Fruit fly (Drosophila melanogaster): ENCODE results near the gene mkg-p.

The mkg-p gene

DNA sequence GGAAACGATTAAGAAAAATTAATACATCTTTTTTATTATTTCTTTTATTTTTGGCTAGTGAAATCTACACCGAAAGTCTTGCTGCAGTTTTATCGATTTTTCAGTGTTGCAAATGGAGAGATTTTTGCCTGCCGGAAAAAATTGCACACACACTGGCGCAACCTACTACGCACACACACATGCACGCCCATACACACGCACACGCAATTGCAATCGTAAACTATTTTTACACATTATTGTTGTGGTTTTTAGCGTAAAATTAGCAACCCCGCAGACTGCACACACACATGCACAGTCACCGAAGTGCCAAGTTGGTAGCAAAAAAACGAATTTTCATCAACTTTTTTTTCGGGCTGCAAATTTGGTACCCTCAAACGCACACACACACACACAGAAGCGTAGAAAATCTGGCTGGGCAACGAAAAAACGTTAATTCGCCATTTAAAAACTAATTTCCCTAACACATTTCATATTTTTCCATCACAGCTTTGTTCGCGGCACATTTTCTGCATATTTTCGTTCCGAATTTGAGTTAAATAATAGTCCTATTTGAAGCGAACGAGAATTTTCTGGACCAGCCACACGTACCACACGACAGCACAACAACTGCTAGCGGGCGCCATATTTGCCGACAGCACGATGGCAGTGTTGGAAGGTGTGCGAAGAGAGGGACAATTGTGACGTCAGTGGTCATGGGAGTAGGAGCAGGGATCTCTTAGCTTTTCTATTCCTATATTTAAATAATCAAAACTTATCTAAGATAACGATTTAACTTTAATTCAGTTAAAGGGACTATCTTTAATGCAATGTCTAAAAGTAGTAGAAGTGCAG is 36.9 kb upstream of the mkg-p start, which contains the start of gene Unr (continued):
- TF ChIP-seq HLH4C (GFP tag; IDR thresholded peaks at IDR 0.05; ENCODE audit: partially characterized antibody) (no peak), odd (GFP tag; optimal IDR thresholded peaks at IDR 0.05) (peak; percentile 66), CG13296 (GFP tag; optimal IDR thresholded peaks at IDR 0.05) (peak; percentile 86), CG33557 (GFP tag; optimal IDR thresholded peaks at IDR 0.05) (peak; percentile 65), CG11504 (tag; optimal IDR thresholded peaks at IDR 0.05) (peak; percentile 63), pb (GFP tag; optimal IDR thresholded peaks at IDR 0.05) (peak; percentile 53), phol (tag; optimal IDR thresholded peaks at IDR 0.05) (peak; percentile 99), ERR (GFP tag; optimal IDR thresholded peaks at IDR 0.05) (peak; percentile 70), CG17568 (GFP tag; optimal IDR thresholded peaks at IDR 0.05) (peak; percentile 47), PHDP (tag; optimal IDR thresholded peaks at IDR 0.05) (peak; percentile 71), CG14014 (GFP tag; IDR thresholded peaks at IDR 0.05) (peak; percentile 77), scrt (GFP tag; optimal IDR thresholded peaks at IDR 0.05) (peak; percentile 57), CG16815 (GFP tag; optimal IDR thresholded peaks at IDR 0.05) (peak; percentile 42), Bdp1 (GFP tag; optimal IDR thresholded peaks at IDR 0.05) (peak; percentile 60), Dfd (GFP tag; optimal IDR thresholded peaks at IDR 0.05) (no peak), tll (GFP tag; optimal IDR thresholded peaks at IDR 0.05) (no peak), slp2 (GFP tag; optimal IDR thresholded peaks at IDR 0.05) (peak; percentile 76), CG2678 (tag; optimal IDR thresholded peaks at IDR 0.05) (peak; percentile 81), CG9932 (GFP tag; IDR thresholded peaks at IDR 0.05) (peak; percentile 89), CG13624 (GFP tag; optimal IDR thresholded peaks at IDR 0.05) (peak; percentile 85), Awh (GFP tag; IDR thresholded peaks at IDR 0.05) (peak; percentile 28; the same call in 1 of the 2 replicates), pho (GFP tag; optimal IDR thresholded peaks at IDR 0.05) (peak; percentile 84), CG3407 (GFP tag; optimal IDR thresholded peaks at IDR 0.05) (peak; percentile 59), CG2889 (GFP tag; IDR thresholded peaks at IDR 0.05) (no peak), danr (GFP tag; IDR thresholded peaks at IDR 0.05) (no peak), CG7745 (tag; optimal IDR thresholded peaks at IDR 0.05) (no peak), zen (tag; optimal IDR thresholded peaks at IDR 0.05) (peak; percentile 30), CG15696 (tag; optimal IDR thresholded peaks at IDR 0.05) (peak; percentile 67), CG14860 (GFP tag; IDR thresholded peaks at IDR 0.05; ENCODE audit: partially characterized antibody) (peak; percentile 15; the same call in 1 of the 3 replicates), CG2875 (GFP tag; optimal IDR thresholded peaks at IDR 0.05) (peak; percentile 66), fu2 (GFP tag; optimal IDR thresholded peaks at IDR 0.05) (peak; percentile 76), her (GFP tag; optimal IDR thresholded peaks at IDR 0.05) (peak; percentile 76), CG30020 (tag; optimal IDR thresholded peaks at IDR 0.05) (peak; percentile 8), CG5953 (GFP tag; IDR thresholded peaks at IDR 0.05) (peak; percentile 76), zfh1 (GFP tag; IDR thresholded peaks at IDR 0.05) (peak; percentile 86), CG1603 (tag; optimal IDR thresholded peaks at IDR 0.05) (peak; percentile 83), ash1 (GFP tag; optimal IDR thresholded peaks at IDR 0.05) (peak; percentile 75), psq (GFP tag; optimal IDR thresholded peaks at IDR 0.05) (peak; percentile 30), CG13775 (GFP tag; optimal IDR thresholded peaks at IDR 0.05) (peak; percentile 67), Camta (GFP tag; optimal IDR thresholded peaks at IDR 0.05) (peak; percentile 63), kah (GFP tag; optimal IDR thresholded peaks at IDR 0.05) (peak; percentile 20), Gsc (GFP tag; IDR thresholded peaks at IDR 0.05) (no peak), Ets65A (GFP tag) (peak; percentile 96), CG18262 (tag; optimal IDR thresholded peaks at IDR 0.05) (peak; percentile 71), CG16813 (GFP tag; IDR thresholded peaks at IDR 0.05; ENCODE audit: partially characterized antibody) (no peak), Mad (GFP tag; optimal IDR thresholded peaks at IDR 0.05) (peak; percentile 83), CG3995 (GFP tag; optimal IDR thresholded peaks at IDR 0.05) (peak; percentile 49), pnt (GFP tag; optimal IDR thresholded peaks at IDR 0.05) (peak; percentile 69)

All from whole organism, embryonic.